Worm (Caenorhabditis elegans): ENCODE results near the gene ZK1010.8.

The ZK1010.8 gene

DNA sequence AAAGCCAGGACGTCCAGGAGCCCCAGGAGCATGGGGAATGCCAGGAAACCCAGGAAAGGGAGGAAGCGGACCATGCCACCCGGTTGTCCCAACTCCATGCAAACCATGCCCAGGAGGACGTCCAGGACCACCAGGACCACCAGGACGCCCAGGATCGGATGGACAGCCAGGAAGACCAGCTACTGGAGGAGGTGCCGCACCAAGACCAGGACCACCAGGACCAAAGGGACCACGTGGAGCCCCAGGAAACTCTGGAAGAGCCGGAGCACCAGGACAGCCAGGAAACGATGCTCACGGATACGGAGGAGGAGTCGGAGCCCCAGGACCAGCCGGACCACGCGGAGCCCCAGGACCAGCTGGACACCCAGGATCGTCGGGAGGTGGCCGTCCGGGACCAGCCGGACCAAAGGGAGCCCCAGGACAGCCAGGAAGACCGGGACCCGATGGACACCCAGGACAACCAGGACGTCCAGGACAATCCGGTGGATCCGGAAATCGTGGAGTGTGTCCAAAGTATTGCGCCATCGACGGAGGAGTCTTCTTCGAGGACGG lies 19.2 kb upstream of the ZK1010.8 start:
- TF ChIP-seq med-1 (GFP tag; optimal IDR thresholded peaks at IDR 0.05; ENCODE audit: insufficient read depth) (no peak), ztf-23 (GFP tag; IDR thresholded peaks at IDR 0.05) (no peak), flt-1 (GFP tag; IDR thresholded peaks at IDR 0.05) (no peak), cog-1 (tag; optimal IDR thresholded peaks at IDR 0.05) (no peak), klf-2 (GFP tag; conservative IDR thresholded peaks at IDR 0.05) (no peak), ztf-29 (GFP tag; IDR thresholded peaks at IDR 0.05) (no peak), ref-1 (GFP tag; conservative IDR thresholded peaks at IDR 0.05) (no peak), tab-1 (GFP tag; IDR thresholded peaks at IDR 0.05) (no peak), T22C8.4 (GFP tag; IDR thresholded peaks at IDR 0.05) (no peak)

DNA sequence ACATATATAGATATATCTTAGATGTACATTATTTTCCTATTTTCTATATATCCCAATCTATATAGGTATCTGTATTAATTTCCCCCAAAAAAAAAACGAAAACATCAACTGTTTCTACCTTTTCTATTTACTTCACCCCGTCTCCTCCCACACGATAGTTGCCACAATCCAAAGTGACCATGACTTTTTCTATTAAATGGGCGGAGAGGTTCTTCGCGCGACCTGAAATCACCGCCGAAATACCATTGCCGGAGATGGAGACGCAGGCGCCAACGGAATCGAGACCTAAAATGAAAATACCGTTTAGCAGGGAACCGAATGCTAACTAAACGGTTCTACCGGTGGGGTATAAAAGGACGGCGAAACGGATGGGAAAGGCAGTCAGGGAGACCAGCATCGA lies 18.1 kb upstream of the ZK1010.8 start, which contains the start of gene col-98:
Gene col-98 (plus strand): TSS at position 390 of the 400 bp plus-strand sequence.
- TF ChIP-seq med-1 (GFP tag; optimal IDR thresholded peaks at IDR 0.05; ENCODE audit: insufficient read depth) (no peak), ztf-23 (GFP tag; IDR thresholded peaks at IDR 0.05) (no peak), flt-1 (GFP tag; IDR thresholded peaks at IDR 0.05) (no peak), cog-1 (tag; optimal IDR thresholded peaks at IDR 0.05) (no peak), klf-2 (GFP tag; conservative IDR thresholded peaks at IDR 0.05) (no peak), tab-1 (GFP tag; IDR thresholded peaks at IDR 0.05) (no peak), T22C8.4 (GFP tag; IDR thresholded peaks at IDR 0.05) (no peak), ref-1 (GFP tag; conservative IDR thresholded peaks at IDR 0.05) (no peak), ztf-29 (GFP tag; IDR thresholded peaks at IDR 0.05) (no peak)

ce11 chrIII:13015754-13016317 lies 15.4 kb upstream of the ZK1010.8 start:
- no peak for TF ChIP-seq tab-1 (GFP tag; IDR thresholded peaks at IDR 0.05)
- TF ChIP-seq T22C8.4 (GFP tag; IDR thresholded peaks at IDR 0.05) = no peak

DNA sequence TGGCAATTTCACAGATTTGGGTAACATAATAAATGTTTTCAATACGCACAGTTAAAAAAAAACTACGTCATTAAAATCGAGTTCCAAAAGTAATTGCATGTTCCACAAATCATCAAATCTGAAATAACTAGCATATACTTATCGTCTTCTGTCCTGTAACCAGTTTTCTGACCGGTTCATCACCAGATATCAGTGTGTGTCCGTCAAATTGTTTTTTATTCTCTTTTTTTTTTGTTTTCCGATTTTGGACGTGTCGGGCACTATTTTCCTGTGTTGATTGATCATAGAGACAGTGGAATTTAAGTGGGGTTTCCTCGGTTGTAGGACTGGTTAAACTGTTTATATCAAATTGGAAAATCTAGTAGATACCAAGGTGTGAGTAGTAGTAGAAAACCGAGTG lies 13.4 kb upstream of the ZK1010.8 start:
- TF ChIP-seq ztf-23 (GFP tag; IDR thresholded peaks at IDR 0.05) (no peak), flt-1 (GFP tag; IDR thresholded peaks at IDR 0.05) (no peak), klf-2 (GFP tag; conservative IDR thresholded peaks at IDR 0.05) (no peak)

- TF ChIP-seq ztf-29 (GFP tag; IDR thresholded peaks at IDR 0.05) (no peak), tab-1 (GFP tag; IDR thresholded peaks at IDR 0.05) (no peak), klf-2 (GFP tag; conservative IDR thresholded peaks at IDR 0.05) (no peak), cog-1 (tag; optimal IDR thresholded peaks at IDR 0.05) (no peak), med-1 (GFP tag; optimal IDR thresholded peaks at IDR 0.05; ENCODE audit: insufficient read depth) (no peak), ztf-23 (GFP tag; IDR thresholded peaks at IDR 0.05) (no peak), ref-1 (GFP tag; conservative IDR thresholded peaks at IDR 0.05) (no peak)
These were observed 11.5 kb upstream of the ZK1010.8 start for ce11 chrIII:13011927-13012326.

ce11 chrIII:13005161-13005560 lies 4.7 kb upstream of the ZK1010.8 start, which contains the start of gene snf-7:
Gene snf-7, plus strand, starts transcription at chrIII:13005461.
- TF ChIP-seq ztf-29 (GFP tag; IDR thresholded peaks at IDR 0.05) (no peak), tab-1 (GFP tag; IDR thresholded peaks at IDR 0.05) (no peak), T22C8.4 (GFP tag; IDR thresholded peaks at IDR 0.05) (0 out of 2 replicates have a peak, but pooled peaks have one; percentile 51)

DNA sequence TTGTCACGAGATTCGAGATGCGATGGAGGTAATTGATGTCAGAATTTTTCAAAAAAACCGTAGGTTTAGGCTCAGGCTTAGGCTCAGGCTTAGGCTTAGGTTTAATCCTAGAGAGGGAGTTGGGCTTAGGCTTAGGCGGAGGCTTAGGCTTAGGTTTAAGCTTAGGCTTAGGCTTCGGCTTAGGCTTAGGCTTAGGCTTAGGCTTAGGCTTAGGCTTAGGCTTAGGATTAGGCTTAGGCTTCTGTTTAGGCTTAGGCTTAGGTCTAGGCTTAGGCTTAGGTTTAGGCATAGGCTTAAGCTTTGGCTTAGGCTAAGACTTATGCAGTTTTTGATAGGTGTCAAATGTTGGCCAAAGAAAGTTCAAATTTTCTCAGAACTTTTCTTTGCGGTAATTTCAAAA lies 3.8 kb upstream of the ZK1010.8 start:
- TF ChIP-seq ztf-23 (GFP tag; IDR thresholded peaks at IDR 0.05) (0 out of 2 replicates have a peak, but pooled peaks have one; percentile 23), ztf-29 (GFP tag; IDR thresholded peaks at IDR 0.05) (peak; percentile 68; the same call in 1 of the 2 replicates), T22C8.4 (GFP tag; IDR thresholded peaks at IDR 0.05) (no peak)

- no peak for TF ChIP-seq ztf-29 (GFP tag; IDR thresholded peaks at IDR 0.05)
- no peak for TF ChIP-seq tab-1 (GFP tag; IDR thresholded peaks at IDR 0.05)
- no peak for TF ChIP-seq med-1 (GFP tag; optimal IDR thresholded peaks at IDR 0.05; ENCODE audit: insufficient read depth)
- no peak for TF ChIP-seq T22C8.4 (GFP tag; IDR thresholded peaks at IDR 0.05)
- peak; percentile 51; the same call in 1 of the 2 replicates for TF ChIP-seq ztf-23 (GFP tag; IDR thresholded peaks at IDR 0.05)
- peak; percentile 6 for TF ChIP-seq cog-1 (tag; optimal IDR thresholded peaks at IDR 0.05)
These were observed 1.6 kb upstream of the ZK1010.8 start, which contains the start of gene ZK1010.10 for ce11 chrIII:13002098-13002497. Gene ZK1010.10, plus strand, starts transcription at chrIII:13002383.

DNA sequence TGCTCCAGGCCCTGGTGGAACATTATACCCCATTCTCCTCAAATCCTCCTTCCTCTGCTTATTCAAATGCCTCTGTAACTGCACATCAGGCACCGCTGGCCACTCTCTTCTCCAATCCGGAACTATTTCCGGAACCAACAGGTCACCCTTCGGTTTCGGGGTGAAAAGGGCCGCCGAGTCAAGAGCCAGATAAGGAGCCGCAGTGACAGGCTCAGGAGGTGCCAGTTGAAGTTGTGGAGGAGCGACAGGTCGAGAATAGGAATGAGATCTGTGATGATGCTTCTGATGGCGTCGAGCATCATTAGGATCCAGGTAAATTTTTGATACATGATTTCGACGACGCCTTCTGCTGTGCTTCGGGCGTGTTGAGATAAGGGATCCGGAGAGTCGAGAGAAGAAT lies 2.2 kb downstream of the ZK1010.8 start:
- TF ChIP-seq ztf-23 (GFP tag; IDR thresholded peaks at IDR 0.05) (no peak), T22C8.4 (GFP tag; IDR thresholded peaks at IDR 0.05) (no peak), ref-1 (GFP tag; conservative IDR thresholded peaks at IDR 0.05) (no peak), cog-1 (tag; optimal IDR thresholded peaks at IDR 0.05) (no peak), tab-1 (GFP tag; IDR thresholded peaks at IDR 0.05) (no peak), med-1 (GFP tag; optimal IDR thresholded peaks at IDR 0.05; ENCODE audit: insufficient read depth) (no peak), flt-1 (GFP tag; IDR thresholded peaks at IDR 0.05) (no peak)

DNA sequence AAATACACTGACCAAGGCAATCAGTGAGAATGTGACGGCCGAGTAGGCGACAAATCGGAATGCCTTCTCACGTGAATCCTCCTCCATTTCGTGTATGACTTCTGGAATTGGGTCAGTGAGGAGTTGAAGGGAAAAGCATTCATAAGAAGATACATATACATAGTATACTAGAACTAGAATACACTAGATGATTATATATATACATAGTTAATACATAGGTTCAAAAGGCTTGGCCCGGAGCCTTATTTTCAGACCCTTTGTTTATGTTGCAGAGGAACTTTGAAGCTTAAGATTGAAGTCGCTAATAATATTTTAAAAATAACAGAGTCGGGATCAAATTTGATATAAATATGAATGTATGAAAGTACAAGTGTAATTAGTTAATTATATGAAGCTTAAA lies 6.9 kb downstream of the ZK1010.8 start, which contains the start of gene col-97:
Gene col-97 (minus strand): TSS at position 101 of the 400 bp plus-strand sequence.
- no peak for TF ChIP-seq T22C8.4 (GFP tag; IDR thresholded peaks at IDR 0.05)
- no peak for TF ChIP-seq klf-2 (GFP tag; conservative IDR thresholded peaks at IDR 0.05)
- no peak for TF ChIP-seq flt-1 (GFP tag; IDR thresholded peaks at IDR 0.05)
- no peak for TF ChIP-seq ref-1 (GFP tag; conservative IDR thresholded peaks at IDR 0.05)
- no peak for TF ChIP-seq tab-1 (GFP tag; IDR thresholded peaks at IDR 0.05)
- no peak for TF ChIP-seq cog-1 (tag; optimal IDR thresholded peaks at IDR 0.05)
- TF ChIP-seq ztf-23 (GFP tag; IDR thresholded peaks at IDR 0.05) = no peak
- no peak for TF ChIP-seq med-1 (GFP tag; optimal IDR thresholded peaks at IDR 0.05; ENCODE audit: insufficient read depth)
- no peak for TF ChIP-seq ztf-29 (GFP tag; IDR thresholded peaks at IDR 0.05)

Measured in whole organism, midembryonic.